Worm (Caenorhabditis elegans) whole organism, young adult: ENCODE results near the gene ZK829.7.
A peak's percentile ranks its signal among the peaks of the same experiment; 100 is the strongest.

Experiments used
- C06A6.2 ChIP-seq: fragments of 200-800 bp; sonication (Bioruptor generic); conservative IDR thresholded peaks from 2 replicates; pipeline ENCODE4 v1.3.6; 2022; ENCODE audit warnings: missing genetic modification characterization, missing compliant biosample characterization
- C17E4.6 ChIP-seq: fragments of 200-800 bp; sonication (Bioruptor generic); IDR thresholded peaks from 2 replicates; pipeline ENCODE4 v1.3.6; 2022; ENCODE audit warnings: missing genetic modification reagents, missing genetic modification characterization, missing compliant biosample characterization
- D2030.7 ChIP-seq: fragments of 200-800 bp; sonication (Bioruptor generic); IDR thresholded peaks from 2 replicates; pipeline ENCODE4 v1.3.6; 2022; ENCODE audit warnings: missing genetic modification reagents, missing genetic modification characterization, missing compliant biosample characterization
- F33H1.4 ChIP-seq: fragments of 200-800 bp; sonication (Bioruptor generic); IDR thresholded peaks from 2 replicates; pipeline ENCODE4 v1.3.6; 2022; ENCODE audit warnings: missing genetic modification reagents, missing genetic modification characterization, missing compliant biosample characterization
- F49E8.2 ChIP-seq: sonication (generic microtip); optimal IDR thresholded peaks from 3 replicates; lab custom pipeline; 2017; ENCODE audit warnings: missing genetic modification characterization, mild to moderate bottlenecking, missing compliant biosample characterization, antibody characterized with exemption, moderate library complexity; ENCODE audit not compliant: insufficient read depth
- F52B5.7 ChIP-seq: sonication (generic microtip); optimal IDR thresholded peaks from 2 replicates; lab custom pipeline; 2016; ENCODE audit warnings: mild to moderate bottlenecking, missing genetic modification characterization, missing compliant biosample characterization
- K11D2.4 ChIP-seq: fragments of 200-800 bp; sonication (Bioruptor generic); IDR thresholded peaks from 2 replicates; pipeline ENCODE4 v1.3.6; 2022; ENCODE audit warnings: missing genetic modification reagents, missing genetic modification characterization, missing compliant biosample characterization
- K12H6.12 ChIP-seq: fragments of 200-800 bp; sonication (Bioruptor generic); optimal IDR thresholded peaks from 2 replicates; lab custom pipeline; 2018; ENCODE audit warnings: mild to moderate bottlenecking, missing genetic modification characterization, missing compliant biosample characterization
- T07F8.4 ChIP-seq: sonication (generic microtip); optimal IDR thresholded peaks from 2 replicates; lab custom pipeline; 2016; ENCODE audit warnings: mild to moderate bottlenecking, missing genetic modification characterization, moderate library complexity, missing compliant biosample characterization
- Y56A3A.18 ChIP-seq: fragments of 200-800 bp; sonication (Bioruptor generic); IDR thresholded peaks from 2 replicates; pipeline ENCODE4 v1.3.6; 2022; ENCODE audit warnings: missing genetic modification reagents, missing genetic modification characterization, missing compliant biosample characterization
- Y95B8A.8 ChIP-seq: fragments of 200-800 bp; sonication (Bioruptor generic); IDR thresholded peaks from 2 replicates; pipeline ENCODE4 v1.3.6; 2022; ENCODE audit warnings: missing genetic modification reagents, missing genetic modification characterization, missing compliant biosample characterization
- akir-1 ChIP-seq: fragments of 200-800 bp; sonication (Bioruptor generic); optimal IDR thresholded peaks from 2 replicates; lab custom pipeline; 2018; ENCODE audit warnings: mild to moderate bottlenecking, missing genetic modification characterization, moderate library complexity, missing compliant biosample characterization
- aptf-2 ChIP-seq: fragments of 200-800 bp; sonication (Bioruptor generic); conservative IDR thresholded peaks from 2 replicates; pipeline ENCODE4 v1.3.6; 2022; ENCODE audit warnings: missing genetic modification reagents, missing genetic modification characterization, missing compliant biosample characterization
- aptf-3 ChIP-seq: fragments of 200-800 bp; sonication (Bioruptor generic); IDR thresholded peaks from 2 replicates; pipeline ENCODE4 v1.3.6; 2022; ENCODE audit warnings: missing genetic modification characterization, missing compliant biosample characterization
- atf-7 ChIP-seq: sonication (generic microtip); optimal IDR thresholded peaks from 2 replicates; lab custom pipeline; 2017; ENCODE audit warnings: mild to moderate bottlenecking, missing genetic modification characterization, missing compliant biosample characterization
- bed-2 ChIP-seq: fragments of 200-800 bp; sonication (Bioruptor generic); IDR thresholded peaks from 2 replicates; pipeline ENCODE4 v1.3.6; 2022; ENCODE audit warnings: missing genetic modification reagents, missing genetic modification characterization, missing compliant biosample characterization
- cebp-1 ChIP-seq, 2 experiments: fragments of 200-800 bp in 1 of 2; sonication (Bioruptor generic) in 1 of 2; sonication (generic microtip) in 1 of 2; IDR thresholded peaks in 1 of 2; optimal IDR thresholded peaks in 1 of 2; 2 replicates each; pipeline versions ENCODE4 v1.3.6 to Lab custom; 2017 to 2022; ENCODE audit warnings: missing compliant biosample characterization in 2 of 2, missing genetic modification characterization in 2 of 2, mild to moderate bottlenecking in 1 of 2, missing genetic modification reagents in 1 of 2, moderate library complexity in 1 of 2
- chd-7 ChIP-seq: sonication (generic microtip); optimal IDR thresholded peaks from 2 replicates; lab custom pipeline; 2016; ENCODE audit warnings: mild to moderate bottlenecking, missing genetic modification characterization, moderate library complexity, missing compliant biosample characterization
- die-1 ChIP-seq: sonication (generic microtip); optimal IDR thresholded peaks from 2 replicates; lab custom pipeline; 2016; ENCODE audit warnings: missing genotype, mild to moderate bottlenecking, missing genetic modification characterization, missing compliant biosample characterization
- dox-1 ChIP-seq: fragments of 200-800 bp; sonication (Bioruptor generic); IDR thresholded peaks from 2 replicates; pipeline ENCODE4 v1.3.6; 2022; ENCODE audit warnings: missing genetic modification reagents, missing genetic modification characterization, missing compliant biosample characterization
- efl-1 ChIP-seq: fragments of 150-350 bp; optimal IDR thresholded peaks from 2 replicates; lab custom pipeline; 2014; ENCODE audit warnings: missing biosample characterization, missing genetic modification reagents, missing genetic modification characterization
- fkh-3 ChIP-seq: sonication (generic microtip); optimal IDR thresholded peaks from 2 replicates; lab custom pipeline; 2016; ENCODE audit warnings: mild to moderate bottlenecking, missing genetic modification characterization, missing compliant biosample characterization
- hlh-12 ChIP-seq: sonication (generic microtip); optimal IDR thresholded peaks from 2 replicates; lab custom pipeline; 2016; ENCODE audit warnings: missing genetic modification characterization, missing compliant biosample characterization
- hmg-1.2 ChIP-seq: fragments of 200-800 bp; sonication (Bioruptor generic); IDR thresholded peaks from 2 replicates; pipeline ENCODE4 v1.3.6; 2022; ENCODE audit warnings: missing genetic modification reagents, missing genetic modification characterization, missing compliant biosample characterization
- hrde-1 ChIP-seq: sonication (generic microtip); optimal IDR thresholded peaks from 2 replicates; lab custom pipeline; 2016; ENCODE audit warnings: missing genetic modification characterization, mild to moderate bottlenecking, missing compliant biosample characterization, moderate library complexity, missing genotype, missing genetic modification reagents, borderline replicate concordance
- hsf-1 ChIP-seq: fragments of 200-800 bp; sonication (Bioruptor generic); IDR thresholded peaks from 2 replicates; pipeline ENCODE4 v1.3.6; 2022; ENCODE audit warnings: missing genetic modification reagents, missing genetic modification characterization, missing compliant biosample characterization
- lag-1 ChIP-seq: fragments of 200-800 bp; sonication (Bioruptor generic); IDR thresholded peaks from 2 replicates; pipeline ENCODE4 v1.3.6; 2022; ENCODE audit warnings: missing genetic modification reagents, missing genetic modification characterization, missing compliant biosample characterization
- let-526 ChIP-seq: fragments of 200-800 bp; sonication (Bioruptor generic); IDR thresholded peaks from 2 replicates; pipeline ENCODE4 v1.3.6; 2022; ENCODE audit warnings: missing genetic modification reagents, missing genetic modification characterization, missing compliant biosample characterization
- lin-26 ChIP-seq: fragments of 200-800 bp; sonication (Bioruptor generic); IDR thresholded peaks from 2 replicates; pipeline ENCODE4 v1.3.6; 2022; ENCODE audit warnings: missing genetic modification reagents, missing genetic modification characterization, missing compliant biosample characterization
- lin-54 ChIP-seq: fragments of 200-800 bp; sonication (Bioruptor generic); optimal IDR thresholded peaks from 2 replicates; lab custom pipeline; 2018; ENCODE audit warnings: mild to moderate bottlenecking, missing genetic modification characterization, missing compliant biosample characterization
- lir-1 ChIP-seq: fragments of 200-800 bp; sonication (Bioruptor generic); conservative IDR thresholded peaks from 2 replicates; pipeline ENCODE4 v1.3.6; 2022; ENCODE audit warnings: missing genetic modification reagents, missing genetic modification characterization, missing compliant biosample characterization
- lsl-1 ChIP-seq: fragments of 200-800 bp; sonication (Bioruptor generic); optimal IDR thresholded peaks from 2 replicates; lab custom pipeline; 2018; ENCODE audit warnings: mild to moderate bottlenecking, missing genetic modification characterization, moderate library complexity, missing compliant biosample characterization
- madf-3 ChIP-seq: fragments of 200-800 bp; sonication (Bioruptor generic); IDR thresholded peaks from 2 replicates; pipeline ENCODE4 v1.3.6; 2022; ENCODE audit warnings: missing genetic modification reagents, missing genetic modification characterization, missing compliant biosample characterization
- madf-8 ChIP-seq: fragments of 200-800 bp; sonication (Bioruptor generic); conservative IDR thresholded peaks from 2 replicates; pipeline ENCODE4 v1.3.6; 2022; ENCODE audit warnings: missing genetic modification reagents, missing genetic modification characterization, missing compliant biosample characterization
- mcd-1 ChIP-seq: fragments of 200-800 bp; sonication (Bioruptor generic); IDR thresholded peaks from 2 replicates; pipeline ENCODE4 v1.3.6; 2022; ENCODE audit warnings: missing genetic modification reagents, missing genetic modification characterization, missing compliant biosample characterization
- nfya-1 ChIP-seq: sonication (generic microtip); optimal IDR thresholded peaks from 2 replicates; lab custom pipeline; 2017; ENCODE audit warnings: antibody characterized with exemption, missing compliant biosample characterization, missing genetic modification characterization, borderline replicate concordance; ENCODE audit not compliant: insufficient read depth
- nhr-120 ChIP-seq: fragments of 200-800 bp; sonication (Bioruptor generic); IDR thresholded peaks from 2 replicates; pipeline ENCODE4 v1.3.6; 2022; ENCODE audit warnings: missing genetic modification characterization, missing compliant biosample characterization
- pha-4 ChIP-seq: fragments of 150-350 bp; sonication (generic microtip); optimal IDR thresholded peaks from 2 replicates; lab custom pipeline; 2014; ENCODE audit warnings: missing biosample characterization, missing genetic modification reagents, missing genetic modification characterization
- rec-8 ChIP-seq, 2 experiments: sonication (generic microtip); optimal IDR thresholded peaks; 2 replicates each; lab custom pipeline; 2016; ENCODE audit warnings: mild to moderate bottlenecking in 2 of 2, missing genetic modification characterization in 2 of 2, missing genetic modification reagents in 2 of 2, missing genotype in 2 of 2, missing biosample characterization in 1 of 2, missing compliant biosample characterization in 1 of 2, moderate library complexity in 1 of 2
- snpc-1.3 ChIP-seq: sonication (generic microtip); optimal IDR thresholded peaks from 2 replicates; lab custom pipeline; 2017; ENCODE audit warnings: missing genetic modification characterization, mild to moderate bottlenecking, missing compliant biosample characterization, antibody characterized with exemption, moderate library complexity, missing genotype, missing genetic modification reagents; ENCODE audit not compliant: insufficient read depth
- snpc-3.4 ChIP-seq: sonication (generic microtip); optimal IDR thresholded peaks from 2 replicates; lab custom pipeline; 2017; ENCODE audit warnings: missing genetic modification characterization, mild to moderate bottlenecking, missing compliant biosample characterization, antibody characterized with exemption, moderate library complexity, missing genotype, missing genetic modification reagents
- somi-1 ChIP-seq: fragments of 200-800 bp; sonication (Bioruptor generic); optimal IDR thresholded peaks from 2 replicates; lab custom pipeline; 2018; ENCODE audit warnings: mild to moderate bottlenecking, missing genetic modification characterization, missing compliant biosample characterization
- sptf-2 ChIP-seq: fragments of 200-800 bp; sonication (Bioruptor generic); optimal IDR thresholded peaks from 2 replicates; lab custom pipeline; 2018; ENCODE audit warnings: mild to moderate bottlenecking, missing genetic modification characterization, missing compliant biosample characterization
- tbp1 ChIP-seq: fragments of 200-800 bp; sonication (Bioruptor generic); optimal IDR thresholded peaks from 2 replicates; lab custom pipeline; 2018; ENCODE audit warnings: mild to moderate bottlenecking, missing genetic modification characterization, missing compliant biosample characterization
- ztf-18 ChIP-seq: sonication (generic microtip); optimal IDR thresholded peaks from 2 replicates; lab custom pipeline; 2016; ENCODE audit warnings: missing genotype, mild to moderate bottlenecking, missing genetic modification characterization, missing compliant biosample characterization
- ztf-3 ChIP-seq: fragments of 200-800 bp; sonication (Bioruptor generic); optimal IDR thresholded peaks from 2 replicates; lab custom pipeline; 2018; ENCODE audit warnings: mild to moderate bottlenecking, missing genetic modification characterization, missing compliant biosample characterization

ZK829.7 gene

ce11 chrIV:12005090-12005770 is 43.9 kb upstream of the ZK829.7 start (continued):
- TF ChIP-seq ztf-3 (GFP tag; lab: Kevin White, UChicago) (no peak), K11D2.4 (no peak), bed-2 (GFP tag; lab: Robert Waterston, UW) (no peak), akir-1 (GFP tag; lab: Kevin White, UChicago) (no peak), lir-1 (GFP tag; lab: Robert Waterston, UW) (no peak), snpc-3.4 (peak; percentile 39), fkh-3 (tag; lab: Kevin White, UChicago) (no peak), sptf-2 (GFP tag; lab: Kevin White, UChicago) (no peak), dox-1 (peak; percentile 48; the same call in 1 of the 2 replicates), aptf-2 (GFP tag; lab: Robert Waterston, UW) (no peak), pha-4 (tag; lab: Kevin White, UChicago) (no peak), hrde-1 (peak; percentile 52), C17E4.6 (GFP tag; lab: Robert Waterston, UW) (no peak), D2030.7 (GFP tag; lab: Robert Waterston, UW) (peak; percentile 35), T07F8.4 (tag; lab: Kevin White, UChicago) (peak; percentile 18), hsf-1 (GFP tag; lab: Robert Waterston, UW) (no peak), F52B5.7 (tag; lab: Kevin White, UChicago) (no peak), rec-8 (tag; optimal IDR thresholded peaks at IDR 0.05; lab: Kevin White, UChicago) (peak; percentile 57 to 80), hlh-12 (tag; lab: Kevin White, UChicago) (peak; percentile 36), ztf-18 (tag; lab: Kevin White, UChicago) (peak; percentile 49), die-1 (peak; percentile 62), atf-7 (no peak), mcd-1 (GFP tag; lab: Robert Waterston, UW) (no peak), cebp-1 (GFP tag; IDR thresholded peaks at IDR 0.05; lab: Robert Waterston, UW) (no peak), cebp-1 (tag; optimal IDR thresholded peaks at IDR 0.05; lab: Kevin White, UChicago) (peak; percentile 35), Y56A3A.18 (GFP tag; lab: Robert Waterston, UW) (no peak), nhr-120 (GFP tag; lab: Robert Waterston, UW) (no peak), lin-54 (GFP tag; lab: Kevin White, UChicago) (peak; percentile 57), K12H6.12 (tag; lab: Kevin White, UChicago) (no peak), snpc-1.3 (peak; percentile 40), nfya-1 (tag; lab: Kevin White, UChicago) (no peak), let-526 (GFP tag; lab: Robert Waterston, UW) (no peak), aptf-3 (GFP tag; lab: Robert Waterston, UW) (no peak), F33H1.4 (no peak), Y95B8A.8 (GFP tag; lab: Robert Waterston, UW) (no peak), lag-1 (no peak), F49E8.2 (tag; lab: Kevin White, UChicago) (no peak), lin-26 (GFP tag; lab: Robert Waterston, UW) (peak; percentile 80), tbp1 (GFP tag; lab: Kevin White, UChicago) (peak; percentile 84), C06A6.2 (GFP tag; lab: Robert Waterston, UW) (no peak), somi-1 (no peak), madf-3 (GFP tag; lab: Robert Waterston, UW) (no peak), efl-1 (GFP tag; lab: Kevin White, UChicago) (peak; percentile 6), madf-8 (GFP tag; lab: Robert Waterston, UW) (no peak), hmg-1.2 (peak; percentile 39; the same call in 1 of the 2 replicates), chd-7 (tag; lab: Kevin White, UChicago) (peak; percentile 32), lsl-1 (GFP tag; lab: Kevin White, UChicago) (peak; percentile 40)
